Worm (Caenorhabditis elegans): ENCODE results near the gene fbxb-77.

- no peak for TF ChIP-seq nhr-42 (GFP tag; IDR thresholded peaks at IDR 0.05)
- TF ChIP-seq nhr-11 (tag; optimal IDR thresholded peaks at IDR 0.05), result no peak
- TF ChIP-seq unc-62 (GFP tag; optimal IDR thresholded peaks at IDR 0.05 in 1 of 2), result no peak
- no peak for TF ChIP-seq unc-62 (tag; optimal IDR thresholded peaks at IDR 0.05)
- TF ChIP-seq nhr-6 (tag; optimal IDR thresholded peaks at IDR 0.05), result no peak
Measured at ce11 chrIV:4802494-4802893, 46.5 kb upstream of the fbxb-77 start, which contains the start of gene dpf-7.
